Fruit fly (Drosophila melanogaster) Kc167 (cell line): ENCODE data around the gene for.

Experiments used
- Myc ChIP-seq: fragments of >200 bp; optimal IDR thresholded peaks from 2 replicates; lab custom pipeline; 2017; ENCODE audit warnings: missing external identifiers
- Sin3A ChIP-seq: fragments of >200 bp; optimal IDR thresholded peaks from 2 replicates; lab custom pipeline; 2018; ENCODE audit warnings: missing external identifiers
- h ChIP-seq: fragments of >200 bp; optimal IDR thresholded peaks from 3 replicates; lab custom pipeline; 2018; ENCODE audit warnings: missing external identifiers

dm6 chr2L:3585318-3585717, 71.4 kb downstream of the for start:
- no peak for TF ChIP-seq h (lab: Kevin White, UChicago)
- TF ChIP-seq Sin3A, result no peak
- TF ChIP-seq Myc, result no peak
